Fruit fly (Drosophila melanogaster) whole organism, wandering third instar larva: ENCODE measurements around the gene CG15308.
A peak's percentile ranks its signal among the peaks of the same experiment; 100 is the strongest.

Experiments used
- Abd-B ChIP-seq: fragments of >200 bp; optimal IDR thresholded peaks from 2 replicates; lab custom pipeline; 2017; ENCODE audit warnings: missing biosample characterization, missing genetic modification characterization
- CG32264 ChIP-seq: fragments of 200-800 bp; sonication (Bioruptor generic); optimal IDR thresholded peaks from 2 replicates; lab custom pipeline; 2016; ENCODE audit warnings: missing biosample characterization, missing genetic modification characterization
- Dfd ChIP-seq: fragments of >200 bp; optimal IDR thresholded peaks from 2 replicates; lab custom pipeline; 2017; ENCODE audit warnings: missing biosample characterization, missing genetic modification characterization
- Dif ChIP-seq: fragments of 200-275, 200-300 bp; sonication (Bioruptor generic); optimal IDR thresholded peaks from 2 replicates; lab custom pipeline; 2018; ENCODE audit warnings: missing biosample characterization, missing genetic modification characterization; ENCODE audit not compliant: partially characterized antibody
- GATAd ChIP-seq: sonication (Bioruptor generic); optimal IDR thresholded peaks from 2 replicates; lab custom pipeline; 2016; ENCODE audit warnings: missing biosample characterization, missing genetic modification characterization
- HLH106 ChIP-seq: fragments of 200-800 bp; optimal IDR thresholded peaks from 3 replicates; lab custom pipeline; 2019; ENCODE audit warnings: missing biosample characterization, mild to moderate bottlenecking, missing genetic modification characterization, moderate library complexity
- Hnf4 ChIP-seq: fragments of 200-800 bp; sonication (Bioruptor generic); optimal IDR thresholded peaks from 2 replicates; lab custom pipeline; 2016; ENCODE audit warnings: missing biosample characterization, mild to moderate bottlenecking, missing genetic modification characterization
- Hr78 ChIP-seq: fragments of >200 bp; optimal IDR thresholded peaks from 2 replicates; lab custom pipeline; 2017; ENCODE audit warnings: missing biosample characterization, missing genetic modification characterization
- Hr83 ChIP-seq: fragments of 200-300 bp; sonication (Bioruptor generic); optimal IDR thresholded peaks from 2 replicates; lab custom pipeline; 2016; ENCODE audit warnings: missing biosample characterization, mild to moderate bottlenecking, missing genetic modification characterization, moderate library complexity; ENCODE audit not compliant: poor library complexity, severe bottlenecking
- Jra ChIP-seq: sonication (Bioruptor generic); optimal IDR thresholded peaks from 2 replicates; lab custom pipeline; 2016; ENCODE audit warnings: missing biosample characterization, missing genetic modification characterization
- Mio ChIP-seq: sonication (Bioruptor generic); optimal IDR thresholded peaks from 2 replicates; lab custom pipeline; 2016; ENCODE audit warnings: missing biosample characterization, missing genetic modification characterization
- Myc ChIP-seq: fragments of >200 bp; optimal IDR thresholded peaks from 2 replicates; lab custom pipeline; 2017
- N ChIP-seq: fragments of >200 bp; optimal IDR thresholded peaks from 2 replicates; lab custom pipeline; 2018; ENCODE audit warnings: missing biosample characterization, missing external identifiers, missing genetic modification characterization
- OdsH ChIP-seq: fragments of 200-800 bp; sonication (Bioruptor generic); optimal IDR thresholded peaks from 2 replicates; lab custom pipeline; 2016; ENCODE audit warnings: missing biosample characterization, mild to moderate bottlenecking, missing genetic modification characterization
- Rel ChIP-seq, 2 experiments: fragments of 200-800 bp; sonication (Bioruptor generic) in 1 of 2; optimal IDR thresholded peaks; 2 replicates in 1 of 2; 3 replicates in 1 of 2; lab custom pipeline; 2016 to 2019; ENCODE audit warnings: mild to moderate bottlenecking in 2 of 2, missing biosample characterization in 2 of 2, missing genetic modification characterization in 2 of 2, moderate library complexity in 1 of 2
- br ChIP-seq: fragments of 200-800 bp; sonication (Bioruptor generic); optimal IDR thresholded peaks from 2 replicates; lab custom pipeline; 2016; ENCODE audit warnings: missing biosample characterization, missing genetic modification characterization
- brk ChIP-seq: fragments of 200-800 bp; sonication (Bioruptor generic); optimal IDR thresholded peaks from 2 replicates; lab custom pipeline; 2016; ENCODE audit warnings: missing biosample characterization, mild to moderate bottlenecking, missing genetic modification characterization
- dl ChIP-seq, 2 experiments: fragments of 175-275, 200-275 bp in 1 of 2; fragments of 200-275 bp in 1 of 2; sonication (Bioruptor generic); optimal IDR thresholded peaks; lab custom pipeline; 2018; ENCODE audit warnings: mild to moderate bottlenecking in 2 of 2, missing biosample characterization in 2 of 2, missing genetic modification characterization in 2 of 2, moderate library complexity in 2 of 2; ENCODE audit not compliant: partially characterized antibody in 2 of 2, insufficient read depth in 1 of 2
- dmrt93B ChIP-seq: fragments of 200-800 bp; sonication (Bioruptor generic); optimal IDR thresholded peaks from 2 replicates; lab custom pipeline; 2018; ENCODE audit warnings: missing biosample characterization, mild to moderate bottlenecking, missing genetic modification characterization
- dsf ChIP-seq: sonication (Bioruptor generic); optimal IDR thresholded peaks from 2 replicates; lab custom pipeline; 2016; ENCODE audit warnings: missing biosample characterization, missing genetic modification characterization, borderline replicate concordance
- ey ChIP-seq: fragments of 200-800 bp; sonication (Bioruptor generic); optimal IDR thresholded peaks from 2 replicates; lab custom pipeline; 2016; ENCODE audit warnings: missing biosample characterization, missing genetic modification characterization
- foxo ChIP-seq, 2 experiments: fragments of 200-800 bp; sonication (Bioruptor generic); optimal IDR thresholded peaks; 2 replicates in 1 of 2; 3 replicates in 1 of 2; lab custom pipeline; 2016 to 2017; ENCODE audit warnings: missing biosample characterization in 2 of 2, missing genetic modification characterization in 2 of 2
- fru ChIP-seq: fragments of 200-800 bp; sonication (Bioruptor generic); optimal IDR thresholded peaks from 3 replicates; lab custom pipeline; 2016; ENCODE audit warnings: missing biosample characterization, mild to moderate bottlenecking, missing genetic modification characterization
- h ChIP-seq: fragments of 200-800 bp; sonication (Bioruptor generic); optimal IDR thresholded peaks from 3 replicates; lab custom pipeline; 2016; ENCODE audit warnings: missing biosample characterization, mild to moderate bottlenecking, missing genetic modification characterization
- lola ChIP-seq: fragments of >200 bp; optimal IDR thresholded peaks from 2 replicates; lab custom pipeline; 2017; ENCODE audit warnings: missing biosample characterization, missing genetic modification characterization
- pan ChIP-seq: fragments of >200 bp; optimal IDR thresholded peaks from 2 replicates; lab custom pipeline; 2017
- psq ChIP-seq: fragments of 200-800 bp; sonication (Bioruptor generic); optimal IDR thresholded peaks from 3 replicates; lab custom pipeline; 2017; ENCODE audit warnings: missing biosample characterization, mild to moderate bottlenecking, missing genetic modification characterization, moderate library complexity
- tai ChIP-seq: sonication (Bioruptor generic); optimal IDR thresholded peaks from 2 replicates; lab custom pipeline; 2016; ENCODE audit warnings: missing biosample characterization, missing genetic modification characterization
- usp ChIP-seq: fragments of >200 bp; optimal IDR thresholded peaks from 2 replicates; lab custom pipeline; 2017; ENCODE audit warnings: missing biosample characterization, missing genetic modification characterization
- woc ChIP-seq: sonication (Bioruptor generic); optimal IDR thresholded peaks from 2 replicates; lab custom pipeline; 2016; ENCODE audit warnings: missing biosample characterization, mild to moderate bottlenecking, missing genetic modification characterization

The CG15308 gene

DNA sequence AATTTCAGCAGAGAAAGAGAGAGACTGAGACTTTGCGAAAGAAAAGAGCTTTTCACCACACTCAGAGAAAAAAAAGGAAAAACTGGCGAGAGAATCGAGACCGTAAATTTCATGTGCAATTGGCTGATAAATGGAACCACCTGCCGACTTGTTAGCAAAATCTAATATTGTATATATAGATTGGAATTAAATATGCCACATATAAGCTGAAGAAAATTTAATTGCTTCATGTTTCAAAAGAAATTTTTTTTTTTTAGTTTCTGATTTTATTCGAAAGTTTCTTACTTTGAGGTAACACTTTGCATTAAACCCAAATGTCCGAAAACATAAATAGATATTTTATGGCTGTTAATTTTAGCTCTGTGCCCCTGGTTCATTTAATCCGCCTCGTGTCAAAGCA, 25.8 kb upstream of the CG15308 start:
- TF ChIP-seq Abd-B (GFP tag; lab: Kevin White, UChicago) = no peak
- no peak for TF ChIP-seq CG32264 (GFP tag; lab: Kevin White, UChicago)
- TF ChIP-seq foxo (GFP tag; optimal IDR thresholded peaks at IDR 0.05; lab: Kevin White, UChicago) = no peak
- TF ChIP-seq Hr78 (GFP tag; lab: Kevin White, UChicago) = no peak
- TF ChIP-seq HLH106 (tag; lab: Kevin White, UChicago) = no peak
- TF ChIP-seq woc (GFP tag; lab: Kevin White, UChicago) = no peak
- TF ChIP-seq Dfd (GFP tag; lab: Kevin White, UChicago) = no peak
- TF ChIP-seq Myc (lab: Kevin White, UChicago) = no peak
- no peak for TF ChIP-seq Jra (GFP tag; lab: Kevin White, UChicago)
- no peak for TF ChIP-seq br (GFP tag; lab: Kevin White, UChicago)
- TF ChIP-seq brk (GFP tag; lab: Kevin White, UChicago) = no peak
- no peak for TF ChIP-seq h (GFP tag; lab: Kevin White, UChicago)
- TF ChIP-seq usp (GFP tag; lab: Kevin White, UChicago) = no peak
- TF ChIP-seq fru (GFP tag; lab: Kevin White, UChicago) = no peak
- no peak for TF ChIP-seq OdsH (GFP tag; lab: Kevin White, UChicago)
- no peak for TF ChIP-seq Mio (GFP tag; lab: Kevin White, UChicago)
- no peak for TF ChIP-seq ey
- no peak for TF ChIP-seq lola (GFP tag; lab: Kevin White, UChicago)

DNA sequence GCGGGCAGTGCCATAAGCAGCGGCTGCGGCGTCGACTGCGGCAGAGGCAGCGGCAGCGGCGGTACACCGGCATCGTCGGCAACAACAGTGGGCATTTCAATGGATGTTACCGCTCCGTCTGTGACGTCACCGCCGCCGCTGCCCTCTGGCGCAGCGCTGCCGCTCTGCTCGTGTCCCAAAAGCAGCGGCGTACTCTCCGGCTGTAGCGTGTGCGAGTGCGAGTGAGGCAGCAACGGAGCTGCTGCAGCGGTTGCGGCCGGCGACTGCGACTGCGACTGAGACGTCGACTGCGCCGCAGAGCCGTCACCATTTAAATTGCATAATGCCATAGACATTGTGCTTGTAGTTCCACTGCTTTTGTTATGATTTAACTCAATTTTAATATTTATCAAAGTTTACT, 24.6 kb upstream of the CG15308 start:
- TF ChIP-seq dmrt93B (GFP tag; lab: Kevin White, UChicago) (no peak), pan (lab: Kevin White, UChicago) (no peak), woc (GFP tag; lab: Kevin White, UChicago) (no peak), Hnf4 (no peak), Hr83 (GFP tag; lab: Kevin White, UChicago) (no peak), h (GFP tag; lab: Kevin White, UChicago) (no peak), dl (GFP tag; optimal IDR thresholded peaks at IDR 0.05; lab: Kevin White, UChicago; ENCODE audit: insufficient read depth in 1 of 2, partially characterized antibody in 2 of 2) (no peak), Hr78 (GFP tag; lab: Kevin White, UChicago) (no peak), br (GFP tag; lab: Kevin White, UChicago) (no peak), Dfd (GFP tag; lab: Kevin White, UChicago) (no peak), ey (no peak), psq (no peak), Jra (GFP tag; lab: Kevin White, UChicago) (no peak), foxo (GFP tag; optimal IDR thresholded peaks at IDR 0.05; lab: Kevin White, UChicago) (no peak), CG32264 (GFP tag; lab: Kevin White, UChicago) (no peak), Rel (GFP tag; optimal IDR thresholded peaks at IDR 0.05; lab: Kevin White, UChicago) (no peak), Rel (tag; optimal IDR thresholded peaks at IDR 0.05; lab: Kevin White, UChicago) (no peak), Mio (GFP tag; lab: Kevin White, UChicago) (no peak), tai (GFP tag; lab: Kevin White, UChicago) (no peak), fru (GFP tag; lab: Kevin White, UChicago) (no peak)

DNA sequence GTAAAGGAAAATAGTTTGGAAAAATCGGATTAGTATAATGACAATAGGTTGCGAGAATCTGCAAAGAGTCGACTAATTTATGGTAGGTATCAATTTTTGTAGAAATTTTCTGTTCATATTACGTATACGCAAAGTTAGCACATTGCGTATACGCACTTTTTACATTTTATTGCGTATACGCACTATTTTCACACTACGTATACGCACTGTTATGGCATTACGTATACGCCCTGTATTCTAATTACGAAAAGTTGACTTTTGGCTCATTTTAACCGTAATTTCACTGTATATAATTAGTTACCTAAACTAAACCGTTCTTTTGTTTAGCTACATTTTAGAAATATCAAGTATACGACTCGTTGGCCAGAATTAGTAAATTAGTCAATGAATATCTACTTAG, 23.9 kb upstream of the CG15308 start:
- TF ChIP-seq Rel (GFP tag; optimal IDR thresholded peaks at IDR 0.05; lab: Kevin White, UChicago) = no peak
- TF ChIP-seq Rel (tag; optimal IDR thresholded peaks at IDR 0.05; lab: Kevin White, UChicago) = no peak
- TF ChIP-seq foxo (GFP tag; optimal IDR thresholded peaks at IDR 0.05; lab: Kevin White, UChicago) = no peak
- TF ChIP-seq dl (GFP tag; optimal IDR thresholded peaks at IDR 0.05; lab: Kevin White, UChicago; ENCODE audit: insufficient read depth in 1 of 2, partially characterized antibody in 2 of 2) = no peak
- no peak for TF ChIP-seq dsf (GFP tag; lab: Kevin White, UChicago)
- no peak for TF ChIP-seq GATAd
- TF ChIP-seq usp (GFP tag; lab: Kevin White, UChicago) = no peak
- no peak for TF ChIP-seq fru (GFP tag; lab: Kevin White, UChicago)
- no peak for TF ChIP-seq ey
- no peak for TF ChIP-seq Hr78 (GFP tag; lab: Kevin White, UChicago)
- TF ChIP-seq dmrt93B (GFP tag; lab: Kevin White, UChicago) = no peak
- no peak for TF ChIP-seq lola (GFP tag; lab: Kevin White, UChicago)
- TF ChIP-seq OdsH (GFP tag; lab: Kevin White, UChicago) = no peak
- no peak for TF ChIP-seq Hnf4
- TF ChIP-seq CG32264 (GFP tag; lab: Kevin White, UChicago) = no peak
- no peak for TF ChIP-seq HLH106 (tag; lab: Kevin White, UChicago)
- TF ChIP-seq Hr83 (GFP tag; lab: Kevin White, UChicago) = no peak
- TF ChIP-seq N (GFP tag; lab: Kevin White, UChicago) = no peak
- TF ChIP-seq, all 38 proteins: peak for 0

DNA sequence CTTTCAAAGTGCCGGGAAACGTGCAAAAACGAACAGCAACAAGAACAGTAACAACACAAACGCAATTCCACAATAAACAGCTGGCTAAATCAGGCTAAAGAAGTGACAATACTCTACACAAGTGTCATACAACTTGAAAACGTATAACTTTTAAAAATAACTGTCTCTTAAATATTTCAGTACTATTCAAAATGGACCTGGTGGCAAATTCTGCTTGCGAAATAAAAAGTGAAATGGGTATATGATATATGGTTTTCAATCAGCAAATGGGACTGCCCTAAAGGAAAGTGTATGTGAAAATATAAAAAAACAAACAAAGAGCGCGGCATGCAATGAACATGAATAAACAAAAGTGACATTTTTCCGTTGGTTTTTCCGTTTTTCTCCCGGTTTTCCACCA, 23.0 kb upstream of the CG15308 start:
- TF ChIP-seq foxo (GFP tag; optimal IDR thresholded peaks at IDR 0.05; lab: Kevin White, UChicago) (peak in 1 of 2 experiments; percentile 6), HLH106 (tag; lab: Kevin White, UChicago) (peak; percentile 36), Dif (GFP tag; lab: Kevin White, UChicago) (no peak)
